Fruit fly (Drosophila melanogaster) whole organism, prepupa: ENCODE results near the gene CG6495.

Experiments
- Blimp-1 ChIP-seq: fragments of 200-800 bp; sonication (Bioruptor generic); optimal IDR thresholded peaks from 3 replicates; lab custom pipeline; 2017; ENCODE audit warnings: missing biosample characterization, missing genetic modification characterization, mild to moderate bottlenecking, moderate library complexity, missing genetic modification reagents
- CG6854 ChIP-seq: fragments of 200-800 bp; sonication (Bioruptor generic); optimal IDR thresholded peaks from 2 replicates; lab custom pipeline; 2017; ENCODE audit warnings: missing biosample characterization, mild to moderate bottlenecking, missing genetic modification characterization
- CG7368 ChIP-seq: fragments of 200-800 bp; sonication (Bioruptor generic); optimal IDR thresholded peaks from 3 replicates; lab custom pipeline; 2016; ENCODE audit warnings: missing biosample characterization, missing genetic modification characterization
- Gug ChIP-seq: fragments of 200-800 bp; sonication (Bioruptor generic); IDR thresholded peaks from 2 replicates; pipeline ENCODE4 v1.3.6; 2022; ENCODE audit warnings: missing biosample characterization, missing genetic modification characterization
- Hr38 ChIP-seq: sonication (Bioruptor generic); optimal IDR thresholded peaks from 2 replicates; lab custom pipeline; 2016; ENCODE audit warnings: missing biosample characterization, missing genetic modification characterization
- salr ChIP-seq, 2 experiments: fragments of 200-800 bp; sonication (Bioruptor generic); optimal IDR thresholded peaks; 3 replicates each; lab custom pipeline; 2016 to 2018; ENCODE audit warnings: missing biosample characterization in 2 of 2, missing genetic modification characterization in 2 of 2, mild to moderate bottlenecking in 1 of 2
- ss ChIP-seq, 2 experiments: fragments of 200-800 bp; sonication (Bioruptor generic); optimal IDR thresholded peaks; 2 replicates in 1 of 2; 3 replicates in 1 of 2; lab custom pipeline; 2017 to 2018; ENCODE audit warnings: mild to moderate bottlenecking in 2 of 2, missing biosample characterization in 2 of 2, missing genetic modification characterization in 2 of 2, moderate library complexity in 1 of 2

- TF ChIP-seq salr (GFP tag; optimal IDR thresholded peaks at IDR 0.05; lab: Kevin White, UChicago) = no peak
- TF ChIP-seq Gug (GFP tag; lab: Robert Waterston, UW) = no peak
- no peak for TF ChIP-seq CG7368
- TF ChIP-seq Hr38 (GFP tag; lab: Kevin White, UChicago) = no peak
- TF ChIP-seq Blimp-1 (GFP tag; lab: Kevin White, UChicago) = no peak
- TF ChIP-seq ss (GFP tag; optimal IDR thresholded peaks at IDR 0.05; lab: Kevin White, UChicago) = no peak
- no peak for TF ChIP-seq CG6854 (GFP tag; lab: Kevin White, UChicago)
These were observed 31.2 kb downstream of the CG6495 start for dm6 chr2L:10792072-10792471.
